Fruit fly (Drosophila melanogaster): Measurements from ENCODE around the gene CG15478.
A peak's percentile ranks its signal among the peaks of the same experiment; 100 is the strongest.

Gene CG15478

DNA sequence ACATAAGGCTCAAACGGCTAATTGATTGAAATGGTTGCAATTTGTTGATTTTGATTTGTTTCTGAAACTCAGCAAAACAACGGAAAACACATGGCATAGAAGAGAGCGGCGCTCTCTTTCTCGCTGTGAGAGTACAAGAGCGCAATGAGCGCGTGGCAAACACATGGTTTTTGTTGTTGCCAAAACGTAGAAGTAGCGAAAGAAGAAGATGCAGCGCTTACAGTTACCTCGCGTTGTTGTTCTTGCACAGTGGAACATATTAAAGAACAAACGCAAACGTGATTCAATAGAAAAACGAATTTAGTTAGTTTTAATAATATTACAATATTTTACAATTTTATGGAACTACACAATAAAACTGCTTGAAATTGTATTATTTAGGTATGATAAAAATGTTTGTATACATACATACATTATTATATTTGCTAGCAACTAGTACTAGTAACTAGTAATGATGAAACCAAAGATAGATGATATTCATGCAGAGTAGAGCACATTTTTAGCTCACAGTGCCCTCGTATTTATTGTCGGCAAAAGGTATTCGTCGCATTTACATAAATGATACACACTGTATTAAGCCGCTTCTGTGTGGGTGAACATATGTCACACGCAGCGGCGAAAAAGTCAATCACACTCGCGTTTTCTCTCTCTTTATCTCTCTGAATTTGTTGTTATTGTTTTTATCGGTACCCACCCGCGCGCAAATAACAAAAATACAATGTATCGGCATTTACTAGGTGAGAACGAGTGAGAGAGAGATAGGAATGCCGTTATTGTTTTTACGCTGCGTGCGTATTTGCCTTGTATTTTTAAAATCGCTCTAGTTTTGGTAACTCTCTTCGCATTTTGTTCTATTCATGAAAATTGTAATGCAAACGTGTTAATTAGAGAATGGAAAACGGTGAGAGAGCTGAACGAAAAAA is 12.3 kb downstream of the CG15478 start (continued):
- TF ChIP-seq vfl (GFP tag; optimal IDR thresholded peaks at IDR 0.05): peak; percentile 87
- TF ChIP-seq CHES-1-like (GFP tag; optimal IDR thresholded peaks at IDR 0.05): peak; percentile 85
- peak; percentile 87 for TF ChIP-seq CG10274 (GFP tag; optimal IDR thresholded peaks at IDR 0.05)
- peak; percentile 91 for TF ChIP-seq D19B (GFP tag; optimal IDR thresholded peaks at IDR 0.05)
- TF ChIP-seq CG3847 (GFP tag; IDR thresholded peaks at IDR 0.05): peak; percentile 87
- TF ChIP-seq slou (GFP tag; optimal IDR thresholded peaks at IDR 0.05): peak; percentile 88
- TF ChIP-seq grn (GFP tag; optimal IDR thresholded peaks at IDR 0.05): peak; percentile 62
- TF ChIP-seq MESR4 (GFP tag; optimal IDR thresholded peaks at IDR 0.05): peak; percentile 12
- TF ChIP-seq schlank (tag; optimal IDR thresholded peaks at IDR 0.05): peak; percentile 80
- peak; percentile 94 for TF ChIP-seq CG10147 (GFP tag; optimal IDR thresholded peaks at IDR 0.05)
- TF ChIP-seq fd102C (GFP tag; optimal IDR thresholded peaks at IDR 0.05): peak; percentile 20
- peak; percentile 87 for TF ChIP-seq CG6813 (GFP tag; optimal IDR thresholded peaks at IDR 0.05)
- TF ChIP-seq CG34422 (GFP tag; IDR thresholded peaks at IDR 0.05): peak; percentile 81; the same call in 2 of the 3 replicates
- TF ChIP-seq Gug (GFP tag; IDR thresholded peaks at IDR 0.05): peak; percentile 79
- TF ChIP-seq CG8359 (GFP tag; optimal IDR thresholded peaks at IDR 0.05; ENCODE audit: borderline replicate concordance): peak; percentile 88
- peak; percentile 95 for TF ChIP-seq lilli (GFP tag; optimal IDR thresholded peaks at IDR 0.05)
- TF ChIP-seq NC2β (GFP tag; optimal IDR thresholded peaks at IDR 0.05): peak; percentile 78
- TF ChIP-seq Dbx (GFP tag; IDR thresholded peaks at IDR 0.05): peak; percentile 87
- no peak for TF ChIP-seq Opbp (GFP tag; IDR thresholded peaks at IDR 0.05; ENCODE audit: partially characterized antibody)
- peak; percentile 55 for TF ChIP-seq maf-S (GFP tag; optimal IDR thresholded peaks at IDR 0.05)
- TF ChIP-seq ci (GFP tag; IDR thresholded peaks at IDR 0.05): peak; percentile 74
- TF ChIP-seq CG7745 (tag; optimal IDR thresholded peaks at IDR 0.05): no peak
- TF ChIP-seq CG4854 (GFP tag; optimal IDR thresholded peaks at IDR 0.05): peak; percentile 80
- TF ChIP-seq CG2116 (GFP tag; optimal IDR thresholded peaks at IDR 0.05): peak; percentile 65
- TF ChIP-seq CG12219 (GFP tag; optimal IDR thresholded peaks at IDR 0.05): peak; percentile 89
- peak; percentile 83 for TF ChIP-seq Deaf1 (tag; optimal IDR thresholded peaks at IDR 0.05)
- TF ChIP-seq ro (GFP tag; IDR thresholded peaks at IDR 0.05): peak; percentile 53; the same call in 1 of the 2 replicates
- TF ChIP-seq crc (GFP tag; optimal IDR thresholded peaks at IDR 0.05): peak; percentile 58
- TF ChIP-seq Side (GFP tag; optimal IDR thresholded peaks at IDR 0.05): peak; percentile 65
- peak; percentile 82 for TF ChIP-seq CG31388 (GFP tag; optimal IDR thresholded peaks at IDR 0.05)
- TF ChIP-seq sisA (GFP tag; IDR thresholded peaks at IDR 0.05): peak; percentile 86
- TF ChIP-seq pnt (GFP tag; optimal IDR thresholded peaks at IDR 0.05): peak; percentile 74
- TF ChIP-seq CG13775 (GFP tag; optimal IDR thresholded peaks at IDR 0.05): peak; percentile 94
- peak; percentile 61; the same call in 1 of the 2 replicates for TF ChIP-seq CG4360 (GFP tag; IDR thresholded peaks at IDR 0.05)
- TF ChIP-seq pum (GFP tag; optimal IDR thresholded peaks at IDR 0.05): peak; percentile 77
- peak; percentile 76 for TF ChIP-seq B-H2 (GFP tag; optimal IDR thresholded peaks at IDR 0.05)
- TF ChIP-seq odd (GFP tag; optimal IDR thresholded peaks at IDR 0.05): peak; percentile 94
- peak; percentile 98 for TF ChIP-seq CG7556 (GFP tag; optimal IDR thresholded peaks at IDR 0.05)
- peak; percentile 97 for TF ChIP-seq CoRest (tag; optimal IDR thresholded peaks at IDR 0.05)
- TF ChIP-seq CG5180 (GFP tag; optimal IDR thresholded peaks at IDR 0.05): peak; percentile 86
- TF ChIP-seq CG2712 (tag; optimal IDR thresholded peaks at IDR 0.05): peak; percentile 97
- peak; percentile 71 for TF ChIP-seq B-H1 (GFP tag; IDR thresholded peaks at IDR 0.05)
- TF ChIP-seq Hmr (GFP tag; optimal IDR thresholded peaks at IDR 0.05): peak; percentile 97
- no peak for TF ChIP-seq CG42726 (GFP tag; IDR thresholded peaks at IDR 0.05; ENCODE audit: partially characterized antibody)
- TF ChIP-seq CG17912 (GFP tag; optimal IDR thresholded peaks at IDR 0.05): peak; percentile 8
- peak; percentile 75 for TF ChIP-seq shn (GFP tag; optimal IDR thresholded peaks at IDR 0.05)
- no peak for TF ChIP-seq ato (GFP tag; IDR thresholded peaks at IDR 0.05; ENCODE audit: partially characterized antibody)
- TF ChIP-seq en (GFP tag; optimal IDR thresholded peaks at IDR 0.05): no peak

Data from whole organism, embryonic.